Fruit fly (Drosophila melanogaster) whole organism, embryonic: ENCODE data around the gene Nsf2.
A peak's percentile ranks its signal among the peaks of the same experiment; 100 is the strongest.

Experiments
- Adf1 ChIP-seq: fragments of 200-800 bp; sonication (Bioruptor generic); IDR thresholded peaks from 2 replicates; pipeline ENCODE4 v1.3.6; 2022; ENCODE audit warnings: missing biosample characterization, missing genetic modification characterization
- B-H1 ChIP-seq: fragments of 200-800 bp; sonication (Bioruptor generic); IDR thresholded peaks from 3 replicates; pipeline ENCODE4 v1.3.6; 2022; ENCODE audit warnings: missing biosample characterization, missing genetic modification characterization
- CG10979 ChIP-seq: fragments of 200-800 bp; sonication (Bioruptor generic); optimal IDR thresholded peaks from 2 replicates; lab custom pipeline; 2018; ENCODE audit warnings: missing biosample characterization, mild to moderate bottlenecking, missing genetic modification characterization, moderate library complexity
- CG12071 ChIP-seq: fragments of 200-800 bp; sonication (Bioruptor generic); optimal IDR thresholded peaks from 3 replicates; lab custom pipeline; 2018; ENCODE audit warnings: missing biosample characterization, mild to moderate bottlenecking, missing genetic modification characterization
- CG12299 ChIP-seq: fragments of 200-800 bp; sonication (Bioruptor generic); optimal IDR thresholded peaks from 2 replicates; lab custom pipeline; 2018; ENCODE audit warnings: missing biosample characterization, mild to moderate bottlenecking, missing genetic modification characterization
- CG13287 ChIP-seq: fragments of 200-800 bp; sonication (Bioruptor generic); IDR thresholded peaks from 2 replicates; pipeline ENCODE4 v1.3.6; 2022; ENCODE audit warnings: missing biosample characterization, missing genetic modification characterization; ENCODE audit not compliant: partially characterized antibody
- CG17328 ChIP-seq: fragments of 200-800 bp; sonication (Bioruptor generic); IDR thresholded peaks from 2 replicates; pipeline ENCODE4 v1.3.6; 2022; ENCODE audit warnings: missing biosample characterization, missing genetic modification characterization
- CG17802 ChIP-seq: fragments of 200-800 bp; sonication (Bioruptor generic); optimal IDR thresholded peaks from 2 replicates; lab custom pipeline; 2018; ENCODE audit warnings: missing biosample characterization, mild to moderate bottlenecking, missing genetic modification characterization, moderate library complexity
- CG3847 ChIP-seq: fragments of 200-800 bp; sonication (Bioruptor generic); IDR thresholded peaks from 2 replicates; pipeline ENCODE4 v1.3.6; 2022; ENCODE audit warnings: missing biosample characterization, missing genetic modification characterization
- CG4282 ChIP-seq: fragments of 200-800 bp; sonication (Bioruptor generic); optimal IDR thresholded peaks from 2 replicates; lab custom pipeline; 2016; ENCODE audit warnings: missing biosample characterization, missing genetic modification characterization
- CG6689 ChIP-seq: fragments of 200-800 bp; sonication (Bioruptor generic); IDR thresholded peaks from 2 replicates; pipeline ENCODE4 v1.3.6; 2022; ENCODE audit warnings: missing biosample characterization, missing genetic modification characterization
- Dad ChIP-seq: fragments of 200-800 bp; sonication (Bioruptor generic); optimal IDR thresholded peaks from 3 replicates; lab custom pipeline; 2016; ENCODE audit warnings: missing biosample characterization, missing genetic modification characterization
- Ets65A ChIP-seq: fragments of 200-800 bp; sonication (Bioruptor generic); peaks from one replicate; lab custom pipeline; 2016; ENCODE audit warnings: missing biosample characterization, missing genetic modification characterization
- HHEX ChIP-seq: fragments of 200-800 bp; sonication (Bioruptor generic); optimal IDR thresholded peaks from 3 replicates; lab custom pipeline; 2017; ENCODE audit warnings: missing biosample characterization, mild to moderate bottlenecking, missing genetic modification characterization, missing genetic modification reagents
- HLH4C ChIP-seq: fragments of 200-800 bp; sonication (Bioruptor generic); IDR thresholded peaks from 3 replicates; pipeline ENCODE4 v1.3.6; 2022; ENCODE audit warnings: missing biosample characterization, missing genetic modification characterization; ENCODE audit not compliant: partially characterized antibody
- Hmr ChIP-seq: fragments of 200-800 bp; sonication (Bioruptor generic); optimal IDR thresholded peaks from 3 replicates; lab custom pipeline; 2017; ENCODE audit warnings: mild to moderate bottlenecking, missing biosample characterization, missing genetic modification reagents, missing genetic modification characterization
- Hr78 ChIP-seq, 2 experiments: fragments of 200-800 bp in 1 of 2; fragments of >200 bp in 1 of 2; sonication (Bioruptor generic) in 1 of 2; optimal IDR thresholded peaks; 2 replicates each; lab custom pipeline; 2017 to 2019; ENCODE audit warnings: missing biosample characterization in 2 of 2, missing genetic modification characterization in 2 of 2, mild to moderate bottlenecking in 1 of 2, moderate library complexity in 1 of 2
- Jarid2 ChIP-seq: fragments of 200-800 bp; sonication (Bioruptor generic); optimal IDR thresholded peaks from 3 replicates; lab custom pipeline; 2017; ENCODE audit warnings: mild to moderate bottlenecking, missing biosample characterization, missing genetic modification reagents, missing genetic modification characterization
- Lhr ChIP-seq: fragments of 200-800 bp; sonication (Bioruptor generic); optimal IDR thresholded peaks from 3 replicates; lab custom pipeline; 2017; ENCODE audit warnings: mild to moderate bottlenecking, missing biosample characterization, missing genetic modification reagents, missing genetic modification characterization
- Mes4 ChIP-seq: fragments of 200-800 bp; sonication (Bioruptor generic); optimal IDR thresholded peaks from 2 replicates; lab custom pipeline; 2016; ENCODE audit warnings: missing biosample characterization, missing genetic modification characterization
- NK7.1 ChIP-seq: fragments of 200-800 bp; sonication (Bioruptor generic); optimal IDR thresholded peaks from 3 replicates; lab custom pipeline; 2016; ENCODE audit warnings: missing biosample characterization, missing genetic modification characterization
- Opbp ChIP-seq: fragments of 200-800 bp; sonication (Bioruptor generic); IDR thresholded peaks from 3 replicates; pipeline ENCODE4 v1.3.6; 2022; ENCODE audit warnings: missing biosample characterization, missing genetic modification characterization; ENCODE audit not compliant: partially characterized antibody
- Pdp1 ChIP-seq, 2 experiments: fragments of 200-800 bp; sonication (Bioruptor generic); optimal IDR thresholded peaks; 3 replicates each; lab custom pipeline; 2016; ENCODE audit warnings: missing biosample characterization in 2 of 2, missing genetic modification characterization in 2 of 2, mild to moderate bottlenecking in 1 of 2, moderate library complexity in 1 of 2
- Rfx ChIP-seq: fragments of 200-800 bp; sonication (Bioruptor generic); IDR thresholded peaks from 2 replicates; pipeline ENCODE4 v1.3.6; 2022; ENCODE audit warnings: missing biosample characterization, missing genetic modification characterization
- bab2 ChIP-seq: fragments of 200-800 bp; sonication (Bioruptor generic); optimal IDR thresholded peaks from 2 replicates; lab custom pipeline; 2016; ENCODE audit warnings: missing biosample characterization, missing genetic modification characterization
- bbx ChIP-seq: fragments of 200-800 bp; sonication (Bioruptor generic); IDR thresholded peaks from 2 replicates; pipeline ENCODE4 v1.3.6; 2022; ENCODE audit warnings: missing biosample characterization, missing genetic modification characterization; ENCODE audit not compliant: partially characterized antibody
- br ChIP-seq: fragments of >200 bp; optimal IDR thresholded peaks from 2 replicates; lab custom pipeline; 2017
- cg ChIP-seq: fragments of 200-800 bp; sonication (Bioruptor generic); optimal IDR thresholded peaks from 3 replicates; lab custom pipeline; 2019; ENCODE audit warnings: missing biosample characterization, mild to moderate bottlenecking, missing genetic modification characterization, moderate library complexity
- chif ChIP-seq, 2 experiments: fragments of 200-800 bp; sonication (Bioruptor generic); optimal IDR thresholded peaks; 3 replicates each; lab custom pipeline; 2016; ENCODE audit warnings: missing biosample characterization in 2 of 2, missing genetic modification characterization in 2 of 2
- chinmo ChIP-seq: fragments of 200-800 bp; sonication (Bioruptor generic); IDR thresholded peaks from 4 replicates; pipeline ENCODE4 v1.3.6; 2022; ENCODE audit warnings: missing biosample characterization, missing genetic modification characterization; ENCODE audit not compliant: partially characterized antibody
- dan ChIP-seq: fragments of 200-800 bp; sonication (Bioruptor generic); IDR thresholded peaks from 2 replicates; pipeline ENCODE4 v1.3.6; 2022; ENCODE audit warnings: missing biosample characterization, missing genetic modification characterization
- hbn ChIP-seq: fragments of 200-800 bp; sonication (Bioruptor generic); IDR thresholded peaks from 2 replicates; pipeline ENCODE4 v1.3.6; 2022; ENCODE audit warnings: missing biosample characterization, missing genetic modification characterization; ENCODE audit not compliant: partially characterized antibody
- ken ChIP-seq: fragments of 200-800 bp; sonication (Bioruptor generic); IDR thresholded peaks from 3 replicates; pipeline ENCODE4 v1.3.6; 2022; ENCODE audit warnings: missing biosample characterization, missing genetic modification characterization
- klu ChIP-seq: fragments of 200-800 bp; sonication (Bioruptor generic); IDR thresholded peaks from 2 replicates; pipeline ENCODE4 v1.3.6; 2022; ENCODE audit warnings: missing biosample characterization, missing genetic modification characterization
- lbe ChIP-seq: fragments of 200-800 bp; sonication (Bioruptor generic); optimal IDR thresholded peaks from 2 replicates; lab custom pipeline; 2016; ENCODE audit warnings: missing biosample characterization, mild to moderate bottlenecking, missing genetic modification characterization
- maf-S ChIP-seq: fragments of 200-800 bp; sonication (Bioruptor generic); optimal IDR thresholded peaks from 2 replicates; lab custom pipeline; 2016; ENCODE audit warnings: missing biosample characterization, missing genetic modification characterization
- nau ChIP-seq: fragments of 200-800 bp; sonication (Bioruptor generic); optimal IDR thresholded peaks from 3 replicates; lab custom pipeline; 2017; ENCODE audit warnings: missing biosample characterization, mild to moderate bottlenecking, missing genetic modification characterization, missing genetic modification reagents
- nom ChIP-seq: fragments of 200-800 bp; sonication (Bioruptor generic); optimal IDR thresholded peaks from 2 replicates; lab custom pipeline; 2017; ENCODE audit warnings: missing biosample characterization, missing genetic modification characterization, mild to moderate bottlenecking, moderate library complexity, missing genetic modification reagents
- otp ChIP-seq: fragments of 200-800 bp; sonication (Bioruptor generic); IDR thresholded peaks from 3 replicates; pipeline ENCODE4, ENCODE4 v1.3.6; 2022; ENCODE audit warnings: missing biosample characterization, missing genetic modification characterization
- repo ChIP-seq: fragments of 200-800 bp; sonication (Bioruptor generic); optimal IDR thresholded peaks from 2 replicates; lab custom pipeline; 2016; ENCODE audit warnings: missing biosample characterization, missing genetic modification characterization
- sd ChIP-seq: fragments of 200-800 bp; sonication (Bioruptor generic); optimal IDR thresholded peaks from 3 replicates; lab custom pipeline; 2018; ENCODE audit warnings: missing biosample characterization, mild to moderate bottlenecking, missing genetic modification characterization, moderate library complexity
- sens ChIP-seq: fragments of 200-800 bp; sonication (Bioruptor generic); peaks from one replicate; lab custom pipeline; 2016; ENCODE audit warnings: missing biosample characterization, missing genetic modification characterization
- sim ChIP-seq: fragments of 200-800 bp; sonication (Bioruptor generic); IDR thresholded peaks from 2 replicates; pipeline ENCODE4 v1.3.6; 2022; ENCODE audit warnings: missing biosample characterization, missing genetic modification characterization
- slbo ChIP-seq: fragments of 200-800 bp; sonication (Bioruptor generic); IDR thresholded peaks from 2 replicates; pipeline ENCODE4 v1.3.6; 2022; ENCODE audit warnings: missing biosample characterization, missing genetic modification characterization
- stc ChIP-seq: fragments of 200-800 bp; sonication (Bioruptor generic); IDR thresholded peaks from 2 replicates; pipeline ENCODE4 v1.3.6; 2022; ENCODE audit warnings: missing biosample characterization, missing genetic modification characterization
- tap ChIP-seq: fragments of 200-800 bp; optimal IDR thresholded peaks from 3 replicates; lab custom pipeline; 2019; ENCODE audit warnings: missing biosample characterization, mild to moderate bottlenecking, missing genetic modification characterization, moderate library complexity
- vvl ChIP-seq: fragments of 200-800 bp; sonication (Bioruptor generic); IDR thresholded peaks from 2 replicates; pipeline ENCODE4 v1.3.6; 2022; ENCODE audit warnings: missing biosample characterization, missing genetic modification characterization
- zen2 ChIP-seq: fragments of 200-800 bp; sonication (Bioruptor generic); IDR thresholded peaks from 3 replicates; pipeline ENCODE4 v1.3.6; 2022; ENCODE audit warnings: missing biosample characterization, missing genetic modification characterization; ENCODE audit not compliant: partially characterized antibody

Gene Nsf2

DNA sequence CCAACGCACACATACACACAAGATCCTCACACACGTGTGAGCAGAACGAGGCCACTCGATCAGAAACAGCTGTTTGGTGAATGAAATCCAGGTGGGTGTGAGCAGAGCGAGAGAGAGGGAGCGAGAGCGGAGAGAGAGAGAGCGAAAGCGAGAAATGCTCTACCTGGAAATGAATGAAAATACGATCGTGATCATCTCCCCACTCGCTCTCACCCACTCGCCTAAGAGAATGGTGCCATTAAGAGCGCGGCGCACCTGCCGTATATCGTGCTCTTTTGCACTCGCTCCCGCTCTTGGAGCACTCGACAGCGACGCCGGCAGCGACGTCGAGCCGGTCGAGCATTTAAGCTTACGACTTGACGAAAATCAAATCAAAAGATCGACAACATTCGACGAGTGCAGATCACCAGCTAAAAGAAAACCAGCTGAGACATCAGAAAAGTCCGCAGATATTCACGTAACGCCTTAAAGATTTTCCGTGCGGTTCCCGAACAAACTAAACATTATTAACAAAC is 25.0 kb downstream of the Nsf2 start, which contains the start of the genes tal-1A, tal-2A, tal-3A and tal-AA (continued):
- TF ChIP-seq Adf1 (peak; percentile 90), CG10979 (tag; lab: Kevin White, UChicago) (no peak), ken (0 out of 3 replicates have a peak, but pooled peaks have one; percentile 19), hbn (peak; percentile 63), klu (GFP tag; lab: Robert Waterston, UW) (no peak), CG17802 (no peak), Mes4 (GFP tag; lab: Kevin White, UChicago) (no peak), bbx (GFP tag; lab: Robert Waterston, UW) (peak; percentile 31; the same call in 1 of the 2 replicates), CG3847 (peak; percentile 49), CG4282 (no peak), HHEX (GFP tag; lab: Kevin White, UChicago) (no peak), Lhr (GFP tag; lab: Kevin White, UChicago) (no peak), br (lab: Kevin White, UChicago) (no peak), CG13287 (GFP tag; lab: Robert Waterston, UW) (peak; percentile 74), chinmo (peak; percentile 86; the same call in 2 of the 4 replicates), bab2 (GFP tag; lab: Kevin White, UChicago) (no peak), NK7.1 (GFP tag; lab: Kevin White, UChicago) (no peak), maf-S (no peak), nau (GFP tag; lab: Kevin White, UChicago) (peak; percentile 47), Ets65A (GFP tag; lab: Kevin White, UChicago) (peak; percentile 44), otp (GFP tag; lab: Robert Waterston, UW) (peak; percentile 65; the same call in 1 of the 3 replicates), Pdp1 (GFP tag; optimal IDR thresholded peaks at IDR 0.05; lab: Kevin White, UChicago) (peak in 1 of 2 experiments; percentile 75), Dad (GFP tag; lab: Kevin White, UChicago) (no peak), sim (GFP tag; lab: Robert Waterston, UW) (peak; percentile 28; the same call in 1 of the 2 replicates), sd (tag; lab: Kevin White, UChicago) (no peak), Hmr (GFP tag; lab: Kevin White, UChicago) (no peak), cg (GFP tag; lab: Kevin White, UChicago) (peak; percentile 77), B-H1 (no peak; the same call in 2 of the 3 replicates), Opbp (GFP tag; lab: Robert Waterston, UW) (0 out of 3 replicates have a peak, but pooled peaks have one; percentile 47), CG17328 (GFP tag; lab: Robert Waterston, UW) (0 out of 2 replicates have a peak, but pooled peaks have one; percentile 10), sens (peak; percentile 83), Jarid2 (peak; percentile 87), Hr78 (GFP tag; optimal IDR thresholded peaks at IDR 0.05; lab: Kevin White, UChicago) (peak in 1 of 2 experiments; percentile 27), stc (peak; percentile 4; the same call in 1 of the 2 replicates), vvl (GFP tag; lab: Robert Waterston, UW) (peak; percentile 60; the same call in 1 of the 2 replicates), CG6689 (peak; percentile 16; the same call in 1 of the 2 replicates), chif (GFP tag; optimal IDR thresholded peaks at IDR 0.05; lab: Kevin White, UChicago) (no peak), nom (peak; percentile 55), tap (tag; lab: Kevin White, UChicago) (no peak), HLH4C (0 out of 3 replicates have a peak, but pooled peaks have one; percentile 7), dan (GFP tag; lab: Robert Waterston, UW) (no peak), zen2 (GFP tag; lab: Robert Waterston, UW) (peak; percentile 88), lbe (GFP tag; lab: Kevin White, UChicago) (peak; percentile 87), repo (GFP tag; lab: Kevin White, UChicago) (no peak), slbo (GFP tag; lab: Robert Waterston, UW) (no peak), CG12299 (tag; lab: Kevin White, UChicago) (peak; percentile 19), Rfx (GFP tag; lab: Robert Waterston, UW) (peak; percentile 25; the same call in 1 of the 2 replicates), CG12071 (GFP tag; lab: Kevin White, UChicago) (peak; percentile 6)
